Worm (Caenorhabditis elegans): ENCODE measurements around the gene din-1.

The din-1 gene

ce11 chrII:11649239-11649638 lies 15.8 kb upstream of the din-1 start:
- TF ChIP-seq klf-2 (GFP tag; conservative IDR thresholded peaks at IDR 0.05) = no peak
- no peak for TF ChIP-seq ref-1 (GFP tag; conservative IDR thresholded peaks at IDR 0.05)
- TF ChIP-seq flt-1 (GFP tag; IDR thresholded peaks at IDR 0.05) = no peak
- no peak for TF ChIP-seq ztf-23 (GFP tag; IDR thresholded peaks at IDR 0.05)
- no peak for TF ChIP-seq cog-1 (tag; optimal IDR thresholded peaks at IDR 0.05)
- TF ChIP-seq ztf-29 (GFP tag; IDR thresholded peaks at IDR 0.05) = no peak
- no peak for TF ChIP-seq T22C8.4 (GFP tag; IDR thresholded peaks at IDR 0.05)
- TF ChIP-seq tab-1 (GFP tag; IDR thresholded peaks at IDR 0.05) = no peak
- TF ChIP-seq med-1 (GFP tag; optimal IDR thresholded peaks at IDR 0.05; ENCODE audit: insufficient read depth) = no peak

ce11 chrII:11646874-11647273 lies 13.5 kb upstream of the din-1 start:
- no peak for TF ChIP-seq T22C8.4 (GFP tag; IDR thresholded peaks at IDR 0.05)
- TF ChIP-seq flt-1 (GFP tag; IDR thresholded peaks at IDR 0.05) = no peak
- TF ChIP-seq ztf-29 (GFP tag; IDR thresholded peaks at IDR 0.05) = no peak
- no peak for TF ChIP-seq klf-2 (GFP tag; conservative IDR thresholded peaks at IDR 0.05)
- no peak for TF ChIP-seq ref-1 (GFP tag; conservative IDR thresholded peaks at IDR 0.05)
- no peak for TF ChIP-seq ztf-23 (GFP tag; IDR thresholded peaks at IDR 0.05)
- TF ChIP-seq med-1 (GFP tag; optimal IDR thresholded peaks at IDR 0.05; ENCODE audit: insufficient read depth) = no peak
- no peak for TF ChIP-seq cog-1 (tag; optimal IDR thresholded peaks at IDR 0.05)
- no peak for TF ChIP-seq tab-1 (GFP tag; IDR thresholded peaks at IDR 0.05)

- TF ChIP-seq cog-1 (tag; optimal IDR thresholded peaks at IDR 0.05) = no peak
- TF ChIP-seq klf-2 (GFP tag; conservative IDR thresholded peaks at IDR 0.05) = no peak
- TF ChIP-seq med-1 (GFP tag; optimal IDR thresholded peaks at IDR 0.05; ENCODE audit: insufficient read depth) = no peak
- no peak for TF ChIP-seq ztf-29 (GFP tag; IDR thresholded peaks at IDR 0.05)
- no peak for TF ChIP-seq ztf-23 (GFP tag; IDR thresholded peaks at IDR 0.05)
- no peak for TF ChIP-seq flt-1 (GFP tag; IDR thresholded peaks at IDR 0.05)
- TF ChIP-seq ref-1 (GFP tag; conservative IDR thresholded peaks at IDR 0.05) = no peak
- no peak for TF ChIP-seq T22C8.4 (GFP tag; IDR thresholded peaks at IDR 0.05)
- no peak for TF ChIP-seq tab-1 (GFP tag; IDR thresholded peaks at IDR 0.05)
These were observed 12.9 kb upstream of the din-1 start, which contains the start of gene ghi-1 for ce11 chrII:11646276-11646797. Gene ghi-1, plus strand, starts transcription at chrII:11646747.

- no peak for TF ChIP-seq ztf-23 (GFP tag; IDR thresholded peaks at IDR 0.05)
- TF ChIP-seq T22C8.4 (GFP tag; IDR thresholded peaks at IDR 0.05) = no peak
- no peak for TF ChIP-seq flt-1 (GFP tag; IDR thresholded peaks at IDR 0.05)
- TF ChIP-seq ref-1 (GFP tag; conservative IDR thresholded peaks at IDR 0.05) = no peak
- TF ChIP-seq cog-1 (tag; optimal IDR thresholded peaks at IDR 0.05) = no peak
- TF ChIP-seq tab-1 (GFP tag; IDR thresholded peaks at IDR 0.05) = no peak
- TF ChIP-seq med-1 (GFP tag; optimal IDR thresholded peaks at IDR 0.05; ENCODE audit: insufficient read depth) = no peak
These were observed 12.0 kb upstream of the din-1 start for ce11 chrII:11645383-11645782.

ce11 chrII:11644535-11644934 lies 11.1 kb upstream of the din-1 start:
- no peak for TF ChIP-seq ztf-29 (GFP tag; IDR thresholded peaks at IDR 0.05)
- TF ChIP-seq ztf-23 (GFP tag; IDR thresholded peaks at IDR 0.05) = no peak
- no peak for TF ChIP-seq flt-1 (GFP tag; IDR thresholded peaks at IDR 0.05)
- TF ChIP-seq ref-1 (GFP tag; conservative IDR thresholded peaks at IDR 0.05) = no peak
- TF ChIP-seq klf-2 (GFP tag; conservative IDR thresholded peaks at IDR 0.05) = no peak
- TF ChIP-seq cog-1 (tag; optimal IDR thresholded peaks at IDR 0.05) = no peak
- no peak for TF ChIP-seq tab-1 (GFP tag; IDR thresholded peaks at IDR 0.05)
- TF ChIP-seq T22C8.4 (GFP tag; IDR thresholded peaks at IDR 0.05) = no peak
- TF ChIP-seq med-1 (GFP tag; optimal IDR thresholded peaks at IDR 0.05; ENCODE audit: insufficient read depth) = no peak

- TF ChIP-seq ztf-29 (GFP tag; IDR thresholded peaks at IDR 0.05) (no peak), cog-1 (tag; optimal IDR thresholded peaks at IDR 0.05) (no peak)
These were observed 9.3 kb upstream of the din-1 start for ce11 chrII:11642736-11643135.

ce11 chrII:11642025-11642424 lies 8.6 kb upstream of the din-1 start:
- TF ChIP-seq flt-1 (GFP tag; IDR thresholded peaks at IDR 0.05) = no peak

- TF ChIP-seq klf-2 (GFP tag; conservative IDR thresholded peaks at IDR 0.05) = no peak
These were observed 4.4 kb upstream of the din-1 start for ce11 chrII:11637817-11638216.

ce11 chrII:11637189-11637754 lies 3.9 kb upstream of the din-1 start:
- TF ChIP-seq flt-1 (GFP tag; IDR thresholded peaks at IDR 0.05) (peak; percentile 60; the same call in 1 of the 2 replicates), T22C8.4 (GFP tag; IDR thresholded peaks at IDR 0.05) (no peak), klf-2 (GFP tag; conservative IDR thresholded peaks at IDR 0.05) (no peak), ztf-29 (GFP tag; IDR thresholded peaks at IDR 0.05) (peak; percentile 22; the same call in 1 of the 2 replicates), ztf-23 (GFP tag; IDR thresholded peaks at IDR 0.05) (0 out of 2 replicates have a peak, but pooled peaks have one; percentile 43), med-1 (GFP tag; optimal IDR thresholded peaks at IDR 0.05; ENCODE audit: insufficient read depth) (no peak), ref-1 (GFP tag; conservative IDR thresholded peaks at IDR 0.05) (no peak), cog-1 (tag; optimal IDR thresholded peaks at IDR 0.05) (peak; percentile 16), tab-1 (GFP tag; IDR thresholded peaks at IDR 0.05) (no peak)

- TF ChIP-seq flt-1 (GFP tag; IDR thresholded peaks at IDR 0.05) (0 out of 2 replicates have a peak, but pooled peaks have one; percentile 16), med-1 (GFP tag; optimal IDR thresholded peaks at IDR 0.05; ENCODE audit: insufficient read depth) (no peak)
These were observed 3.2 kb upstream of the din-1 start for ce11 chrII:11636617-11637016.

ce11 chrII:11635745-11636161 lies 2.3 kb upstream of the din-1 start:
- TF ChIP-seq T22C8.4 (GFP tag; IDR thresholded peaks at IDR 0.05) (peak; percentile 75), ztf-23 (GFP tag; IDR thresholded peaks at IDR 0.05) (peak; percentile 64; the same call in 1 of the 2 replicates), flt-1 (GFP tag; IDR thresholded peaks at IDR 0.05) (peak; percentile 49; the same call in 1 of the 2 replicates), cog-1 (tag; optimal IDR thresholded peaks at IDR 0.05) (peak; percentile 31), ref-1 (GFP tag; conservative IDR thresholded peaks at IDR 0.05) (no peak), tab-1 (GFP tag; IDR thresholded peaks at IDR 0.05) (0 out of 2 replicates have a peak, but pooled peaks have one; percentile 41), med-1 (GFP tag; optimal IDR thresholded peaks at IDR 0.05; ENCODE audit: insufficient read depth) (no peak)
